Worm (Caenorhabditis elegans): ENCODE data around the gene tre-4.

ce11 chrX:13444267-13444666, 27.7 kb upstream of the tre-4 start:
- no peak for TF ChIP-seq F13C5.2 (tag; optimal IDR thresholded peaks at IDR 0.05)
- no peak for TF ChIP-seq ama-1 (optimal IDR thresholded peaks at IDR 0.05)

Measured in whole organism, early embryonic.